Fruit fly (Drosophila melanogaster): ENCODE results near the gene CheB38a.
A peak's percentile ranks its signal among the peaks of the same experiment; 100 is the strongest.

Gene CheB38a

dm6 chr2L:20864764-20865265, 46.5 kb upstream of the CheB38a start, which contains the start of gene CG9338 (continued):
- TF ChIP-seq CG11560 (tag; IDR thresholded peaks at IDR 0.05) (no peak), CG3065 (GFP tag; optimal IDR thresholded peaks at IDR 0.05) (no peak), CG12744 (GFP tag; optimal IDR thresholded peaks at IDR 0.05) (peak; percentile 54), CG14965 (GFP tag; optimal IDR thresholded peaks at IDR 0.05; ENCODE audit: borderline replicate concordance) (peak; percentile 46), MBD-R2 (GFP tag; IDR thresholded peaks at IDR 0.05) (peak; percentile 38; the same call in 1 of the 2 replicates), cas (GFP tag; IDR thresholded peaks at IDR 0.05) (peak; percentile 61; the same call in 1 of the 2 replicates), Bgb (GFP tag; IDR thresholded peaks at IDR 0.05; ENCODE audit: partially characterized antibody) (peak; percentile 44; the same call in 1 of the 2 replicates), gcm2 (GFP tag; optimal IDR thresholded peaks at IDR 0.05) (no peak), CG13123 (GFP tag; optimal IDR thresholded peaks at IDR 0.05) (peak; percentile 47), Neu2 (GFP tag; optimal IDR thresholded peaks at IDR 0.05; ENCODE audit: borderline replicate concordance) (no peak), emc (GFP tag; optimal IDR thresholded peaks at IDR 0.05) (peak; percentile 27), CG6654 (GFP tag; optimal IDR thresholded peaks at IDR 0.05) (peak; percentile 80), CG42726 (GFP tag; IDR thresholded peaks at IDR 0.05; ENCODE audit: partially characterized antibody) (no peak), CG15479 (GFP tag; optimal IDR thresholded peaks at IDR 0.05) (no peak), run (tag; optimal IDR thresholded peaks at IDR 0.05) (peak; percentile 63), tgo (GFP tag; IDR thresholded peaks at IDR 0.05) (peak; percentile 81), hkb (optimal IDR thresholded peaks at IDR 0.05) (no peak), hkb (GFP tag; IDR thresholded peaks at IDR 0.05) (peak; percentile 83), lov (optimal IDR thresholded peaks at IDR 0.05) (no peak), lov (GFP tag; IDR thresholded peaks at IDR 0.05) (peak; percentile 88), tap (tag; optimal IDR thresholded peaks at IDR 0.05) (peak; percentile 94), rib (GFP tag; IDR thresholded peaks at IDR 0.05) (peak; percentile 77), B-H2 (GFP tag; optimal IDR thresholded peaks at IDR 0.05) (peak; percentile 79), ab (GFP tag; optimal IDR thresholded peaks at IDR 0.05) (peak; percentile 55), so (GFP tag; IDR thresholded peaks at IDR 0.05) (peak; percentile 84), trem (tag; optimal IDR thresholded peaks at IDR 0.05) (peak; percentile 92), Eip74EF (GFP tag; optimal IDR thresholded peaks at IDR 0.05) (peak in 1 of 2 experiments; percentile 89), sqz (GFP tag; optimal IDR thresholded peaks at IDR 0.05) (peak; percentile 95), CG10462 (GFP tag; optimal IDR thresholded peaks at IDR 0.05) (peak; percentile 52), disco-r (GFP tag; optimal IDR thresholded peaks at IDR 0.05) (peak; percentile 79), Aef1 (GFP tag; IDR thresholded peaks at IDR 0.05) (peak; percentile 75; the same call in 2 of the 3 replicates), CG18619 (GFP tag; optimal IDR thresholded peaks at IDR 0.05) (peak; percentile 54), HLH3B (GFP tag; IDR thresholded peaks at IDR 0.05) (peak; percentile 75; the same call in 1 of the 2 replicates), tio (GFP tag; optimal IDR thresholded peaks at IDR 0.05) (peak; percentile 54), Optix (GFP tag; IDR thresholded peaks at IDR 0.05) (peak; percentile 77), Myb (GFP tag; optimal IDR thresholded peaks at IDR 0.05) (peak; percentile 68), CG10366 (GFP tag; IDR thresholded peaks at IDR 0.05) (peak; percentile 69), CG1024 (GFP tag; IDR thresholded peaks at IDR 0.05) (no peak), pho (GFP tag; optimal IDR thresholded peaks at IDR 0.05) (peak; percentile 82), Mes4 (GFP tag; optimal IDR thresholded peaks at IDR 0.05) (peak; percentile 75), unpg (GFP tag; optimal IDR thresholded peaks at IDR 0.05) (peak; percentile 76), Ets65A (GFP tag) (peak; percentile 96), CG7556 (GFP tag; optimal IDR thresholded peaks at IDR 0.05) (peak; percentile 86), odd (GFP tag; optimal IDR thresholded peaks at IDR 0.05) (peak; percentile 83), chn (GFP tag; optimal IDR thresholded peaks at IDR 0.05) (peak; percentile 75), abd-A (tag; optimal IDR thresholded peaks at IDR 0.05) (peak; percentile 92), wor (GFP tag; IDR thresholded peaks at IDR 0.05) (peak; percentile 67), Sin3A (optimal IDR thresholded peaks at IDR 0.05) (no peak), repo (GFP tag; optimal IDR thresholded peaks at IDR 0.05) (peak; percentile 76), CG2120 (GFP tag; optimal IDR thresholded peaks at IDR 0.05) (peak; percentile 89), CG12391 (tag; optimal IDR thresholded peaks at IDR 0.05) (no peak), CG11085 (GFP tag; IDR thresholded peaks at IDR 0.05) (peak; percentile 85)

All from whole organism, embryonic.